Fruit fly (Drosophila melanogaster): ENCODE results near the gene CG3473.

CG3473 gene

DNA sequence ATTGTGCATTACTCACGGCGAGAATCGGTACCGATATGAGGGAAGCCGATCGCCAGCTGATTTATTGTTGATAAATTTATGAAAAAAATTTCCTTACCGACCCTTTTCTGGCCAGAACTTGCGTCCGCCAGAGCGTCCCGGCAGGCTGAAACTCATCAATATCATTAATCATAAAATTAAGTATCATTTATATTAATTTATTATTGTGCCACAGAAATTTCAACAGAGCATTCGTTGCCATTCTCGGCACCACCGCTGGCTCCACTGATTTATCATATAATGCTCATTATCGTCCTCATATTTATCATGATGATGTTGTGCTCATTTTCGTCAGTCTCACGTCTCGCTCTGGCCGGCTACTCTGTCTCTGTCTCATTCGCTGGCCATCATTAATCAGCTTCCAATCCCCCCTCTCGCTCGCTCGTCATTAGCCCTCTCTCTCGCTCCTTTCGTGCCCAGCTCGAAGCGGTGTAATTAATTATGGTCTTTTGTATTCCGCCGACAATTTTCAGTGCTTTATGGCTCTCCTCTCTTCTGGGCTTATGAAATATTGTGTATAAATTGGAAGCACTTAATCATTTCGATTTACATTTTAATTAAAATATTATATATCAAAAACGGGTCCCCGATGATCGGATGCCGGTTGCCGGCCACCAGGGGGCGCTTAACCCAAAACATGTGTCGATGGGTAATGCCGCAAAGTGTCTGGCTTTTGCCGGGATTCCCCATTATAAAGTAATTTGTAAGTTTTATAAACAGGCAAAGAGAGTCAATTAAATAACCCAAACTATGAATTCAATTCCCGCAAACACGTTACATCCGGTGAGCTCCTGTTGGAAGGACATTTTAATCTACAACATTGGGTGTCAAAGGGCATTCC is 17.4 kb upstream of the CG3473 start (continued):
- TF ChIP-seq B-H1 (GFP tag; IDR thresholded peaks at IDR 0.05) (no peak), sisA (GFP tag; IDR thresholded peaks at IDR 0.05) (no peak), CG2712 (tag; optimal IDR thresholded peaks at IDR 0.05) (no peak), Blimp-1 (GFP tag; optimal IDR thresholded peaks at IDR 0.05) (no peak), btn (GFP tag; optimal IDR thresholded peaks at IDR 0.05) (no peak), slp2 (GFP tag; optimal IDR thresholded peaks at IDR 0.05) (no peak), NK7.1 (GFP tag; optimal IDR thresholded peaks at IDR 0.05) (no peak), CG11504 (tag; optimal IDR thresholded peaks at IDR 0.05) (no peak), CG4617 (GFP tag; optimal IDR thresholded peaks at IDR 0.05; ENCODE audit: borderline replicate concordance) (no peak), CG10979 (tag; optimal IDR thresholded peaks at IDR 0.05) (no peak), CG9727 (GFP tag; optimal IDR thresholded peaks at IDR 0.05) (no peak), nmo (GFP tag; optimal IDR thresholded peaks at IDR 0.05) (no peak), ken (GFP tag; IDR thresholded peaks at IDR 0.05) (no peak), Deaf1 (tag; optimal IDR thresholded peaks at IDR 0.05) (peak; percentile 33), CG3281 (GFP tag; optimal IDR thresholded peaks at IDR 0.05) (no peak), Vsx1 (GFP tag; optimal IDR thresholded peaks at IDR 0.05) (peak; percentile 59), CG11696 (GFP tag; IDR thresholded peaks at IDR 0.05) (no peak), kah (GFP tag; optimal IDR thresholded peaks at IDR 0.05) (no peak), CG30403 (GFP tag; optimal IDR thresholded peaks at IDR 0.05) (no peak), usp (GFP tag; optimal IDR thresholded peaks at IDR 0.05) (no peak), CG3726 (GFP tag; IDR thresholded peaks at IDR 0.05) (no peak), gt (GFP tag; IDR thresholded peaks at IDR 0.05) (no peak), CG4328 (GFP tag; optimal IDR thresholded peaks at IDR 0.05) (peak; percentile 12), chm (GFP tag; IDR thresholded peaks at IDR 0.05) (no peak), CG15479 (GFP tag; optimal IDR thresholded peaks at IDR 0.05) (no peak), CG9797 (GFP tag; optimal IDR thresholded peaks at IDR 0.05) (no peak), sr (GFP tag; IDR thresholded peaks at IDR 0.05) (no peak), ttk (GFP tag; IDR thresholded peaks at IDR 0.05) (no peak), Dll (GFP tag; IDR thresholded peaks at IDR 0.05; ENCODE audit: partially characterized antibody) (0 out of 4 replicates have a peak, but pooled peaks have one; percentile 31), hb (GFP tag; IDR thresholded peaks at IDR 0.05; ENCODE audit: partially characterized antibody) (no peak), corto (GFP tag; optimal IDR thresholded peaks at IDR 0.05) (no peak), PHDP (tag; optimal IDR thresholded peaks at IDR 0.05) (no peak), BEAF-32 (GFP tag; optimal IDR thresholded peaks at IDR 0.05) (no peak), CG10321 (GFP tag; IDR thresholded peaks at IDR 0.05) (0 out of 2 replicates have a peak, but pooled peaks have one; percentile 25), CG2199 (GFP tag; IDR thresholded peaks at IDR 0.05) (0 out of 3 replicates have a peak, but pooled peaks have one; percentile 9), Abd-B (GFP tag; optimal IDR thresholded peaks at IDR 0.05) (peak; percentile 4), Awh (GFP tag; IDR thresholded peaks at IDR 0.05) (peak; percentile 95), zen (tag; optimal IDR thresholded peaks at IDR 0.05) (peak; percentile 67), mirr (GFP tag; optimal IDR thresholded peaks at IDR 0.05) (peak; percentile 21), CG6683 (GFP tag; optimal IDR thresholded peaks at IDR 0.05) (no peak), CG4424 (GFP tag; optimal IDR thresholded peaks at IDR 0.05) (no peak), otp (GFP tag; IDR thresholded peaks at IDR 0.05) (peak; percentile 18; the same call in 1 of the 3 replicates), HmgD (GFP tag; optimal IDR thresholded peaks at IDR 0.05) (no peak), hkb (optimal IDR thresholded peaks at IDR 0.05) (no peak), hkb (GFP tag; IDR thresholded peaks at IDR 0.05) (0 out of 2 replicates have a peak, but pooled peaks have one; percentile 7), bsh (GFP tag; optimal IDR thresholded peaks at IDR 0.05) (no peak), zfh2 (GFP tag; optimal IDR thresholded peaks at IDR 0.05) (no peak), Pdp1 (GFP tag; optimal IDR thresholded peaks at IDR 0.05) (no peak), gsb-n (tag; optimal IDR thresholded peaks at IDR 0.05) (peak; percentile 37)

Measured in whole organism, embryonic.